Worm (Caenorhabditis elegans): ENCODE results near the gene D1022.5.

The D1022.5 gene

ce11 chrII:7411930-7412329, 46.7 kb downstream of the D1022.5 start, which contains the start of gene K02A2.5:
Gene K02A2.5, minus strand, starts transcription at chrII:7412030.
- no peak for TF ChIP-seq rec-8 (tag; optimal IDR thresholded peaks at IDR 0.05)
- TF ChIP-seq F57C9.4 (tag; optimal IDR thresholded peaks at IDR 0.05) = no peak
- no peak for TF ChIP-seq hsf-1 (GFP tag; IDR thresholded peaks at IDR 0.05)
- TF ChIP-seq lsy-27 (tag; optimal IDR thresholded peaks at IDR 0.05; ENCODE audit: borderline replicate concordance, insufficient read depth) = no peak
- no peak for TF ChIP-seq B0261.1 (tag; optimal IDR thresholded peaks at IDR 0.05)
- TF ChIP-seq snpc-4 (GFP tag; optimal IDR thresholded peaks at IDR 0.05) = no peak
- TF ChIP-seq snpc-4 (tag; optimal IDR thresholded peaks at IDR 0.05) = no peak
- no peak for TF ChIP-seq F33H1.4 (GFP tag; IDR thresholded peaks at IDR 0.05)
- TF ChIP-seq Y53F4B.3 (GFP tag; IDR thresholded peaks at IDR 0.05) = no peak
- no peak for TF ChIP-seq lsl-1 (GFP tag; optimal IDR thresholded peaks at IDR 0.05)
- TF ChIP-seq nhr-179 (tag; optimal IDR thresholded peaks at IDR 0.05) = no peak
- TF ChIP-seq tbp1 (GFP tag; optimal IDR thresholded peaks at IDR 0.05) = no peak
- no peak for TF ChIP-seq ztf-28 (GFP tag; IDR thresholded peaks at IDR 0.05)
- TF ChIP-seq mes-4 (tag; optimal IDR thresholded peaks at IDR 0.05) = no peak
- TF ChIP-seq nhr-80 (tag; optimal IDR thresholded peaks at IDR 0.05) = no peak
- TF ChIP-seq snpc-1.1 (tag; optimal IDR thresholded peaks at IDR 0.05; ENCODE audit: insufficient read depth) = no peak
- no peak for TF ChIP-seq ztf-18 (tag; optimal IDR thresholded peaks at IDR 0.05)

ce11 chrII:7408192-7408591, 50.4 kb downstream of the D1022.5 start, which contains the start of gene srd-55:
Gene srd-55, plus strand, starts transcription at chrII:7408492.
- no peak for TF ChIP-seq T07F8.4 (tag; optimal IDR thresholded peaks at IDR 0.05)
- TF ChIP-seq hrde-1 (tag; optimal IDR thresholded peaks at IDR 0.05; ENCODE audit: borderline replicate concordance) = no peak

Measured in whole organism, young adult.